Fruit fly (Drosophila melanogaster): ENCODE measurements around the gene CG32982.

Gene CG32982

dm6 chr2L:9127072-9127646 is 1.6 kb downstream of the CG32982 start (continued):
- TF ChIP-seq CG5180 (GFP tag; optimal IDR thresholded peaks at IDR 0.05) (peak; percentile 68), sisA (GFP tag; IDR thresholded peaks at IDR 0.05) (peak; percentile 3; the same call in 1 of the 2 replicates), Gug (GFP tag; IDR thresholded peaks at IDR 0.05) (no peak), NFAT (GFP tag; IDR thresholded peaks at IDR 0.05) (0 out of 2 replicates have a peak, but pooled peaks have one; percentile 22), ci (GFP tag; IDR thresholded peaks at IDR 0.05) (peak; percentile 25; the same call in 1 of the 3 replicates), Xrp1 (GFP tag; IDR thresholded peaks at IDR 0.05) (0 out of 2 replicates have a peak, but pooled peaks have one; percentile 11), sens (GFP tag) (peak; percentile 75), esg (GFP tag; conservative IDR thresholded peaks at IDR 0.05) (0 out of 2 replicates have a peak, but pooled peaks have one; percentile 14)

- TF ChIP-seq CG15011 (GFP tag; optimal IDR thresholded peaks at IDR 0.05) (no peak), CG10959 (GFP tag; IDR thresholded peaks at IDR 0.05) (no peak), CG17912 (GFP tag; optimal IDR thresholded peaks at IDR 0.05) (no peak), B-H1 (GFP tag; IDR thresholded peaks at IDR 0.05) (no peak), Rfx (GFP tag; IDR thresholded peaks at IDR 0.05) (no peak), CG13775 (GFP tag; optimal IDR thresholded peaks at IDR 0.05) (no peak), phol (tag; optimal IDR thresholded peaks at IDR 0.05) (no peak), tup (GFP tag; optimal IDR thresholded peaks at IDR 0.05) (no peak), ERR (GFP tag; optimal IDR thresholded peaks at IDR 0.05) (no peak), pnt (GFP tag; optimal IDR thresholded peaks at IDR 0.05) (no peak), CG16863 (GFP tag; optimal IDR thresholded peaks at IDR 0.05) (no peak), sqz (GFP tag; optimal IDR thresholded peaks at IDR 0.05) (peak; percentile 26), BtbVII (GFP tag; optimal IDR thresholded peaks at IDR 0.05) (no peak), CG7556 (GFP tag; optimal IDR thresholded peaks at IDR 0.05) (no peak), HLH54F (GFP tag; optimal IDR thresholded peaks at IDR 0.05) (no peak), ash1 (GFP tag; optimal IDR thresholded peaks at IDR 0.05) (no peak), CG14965 (GFP tag; optimal IDR thresholded peaks at IDR 0.05; ENCODE audit: borderline replicate concordance) (no peak), CG2199 (GFP tag; IDR thresholded peaks at IDR 0.05) (0 out of 3 replicates have a peak, but pooled peaks have one; percentile 11), Fer2 (tag; optimal IDR thresholded peaks at IDR 0.05) (no peak), CG6683 (GFP tag; optimal IDR thresholded peaks at IDR 0.05) (no peak), CG6654 (GFP tag; optimal IDR thresholded peaks at IDR 0.05) (no peak), ewg (GFP tag; optimal IDR thresholded peaks at IDR 0.05) (no peak), crol (GFP tag; IDR thresholded peaks at IDR 0.05) (peak; percentile 66; the same call in 1 of the 2 replicates), sd (tag; optimal IDR thresholded peaks at IDR 0.05) (peak; percentile 15), CG12769 (tag; optimal IDR thresholded peaks at IDR 0.05) (peak; percentile 22), NfI (GFP tag; optimal IDR thresholded peaks at IDR 0.05) (no peak), CG5245 (GFP tag; optimal IDR thresholded peaks at IDR 0.05) (no peak), jumu (GFP tag; optimal IDR thresholded peaks at IDR 0.05) (no peak), ken (GFP tag; IDR thresholded peaks at IDR 0.05) (no peak), vnd (GFP tag; IDR thresholded peaks at IDR 0.05; ENCODE audit: partially characterized antibody) (no peak), unc-4 (GFP tag; IDR thresholded peaks at IDR 0.05; ENCODE audit: partially characterized antibody) (no peak), abd-A (tag; optimal IDR thresholded peaks at IDR 0.05) (peak; percentile 92), NK7.1 (GFP tag; optimal IDR thresholded peaks at IDR 0.05) (no peak), ac (GFP tag; optimal IDR thresholded peaks at IDR 0.05) (no peak), nerfin-2 (GFP tag; IDR thresholded peaks at IDR 0.05; ENCODE audit: partially characterized antibody) (no peak), Ets97D (GFP tag; optimal IDR thresholded peaks at IDR 0.05) (no peak), MTF-1 (GFP tag; optimal IDR thresholded peaks at IDR 0.05; ENCODE audit: borderline replicate concordance) (no peak), Bgb (GFP tag; IDR thresholded peaks at IDR 0.05; ENCODE audit: partially characterized antibody) (no peak), prd (optimal IDR thresholded peaks at IDR 0.05) (no peak), prd (GFP tag; IDR thresholded peaks at IDR 0.05) (no peak), CG8924 (tag; optimal IDR thresholded peaks at IDR 0.05) (no peak)
Measured at dm6 chr2L:9130934-9131333, 5.4 kb downstream of the CG32982 start.

Measured in whole organism, embryonic.